Worm (Caenorhabditis elegans): ENCODE data around the gene acs-20.

The acs-20 gene

DNA sequence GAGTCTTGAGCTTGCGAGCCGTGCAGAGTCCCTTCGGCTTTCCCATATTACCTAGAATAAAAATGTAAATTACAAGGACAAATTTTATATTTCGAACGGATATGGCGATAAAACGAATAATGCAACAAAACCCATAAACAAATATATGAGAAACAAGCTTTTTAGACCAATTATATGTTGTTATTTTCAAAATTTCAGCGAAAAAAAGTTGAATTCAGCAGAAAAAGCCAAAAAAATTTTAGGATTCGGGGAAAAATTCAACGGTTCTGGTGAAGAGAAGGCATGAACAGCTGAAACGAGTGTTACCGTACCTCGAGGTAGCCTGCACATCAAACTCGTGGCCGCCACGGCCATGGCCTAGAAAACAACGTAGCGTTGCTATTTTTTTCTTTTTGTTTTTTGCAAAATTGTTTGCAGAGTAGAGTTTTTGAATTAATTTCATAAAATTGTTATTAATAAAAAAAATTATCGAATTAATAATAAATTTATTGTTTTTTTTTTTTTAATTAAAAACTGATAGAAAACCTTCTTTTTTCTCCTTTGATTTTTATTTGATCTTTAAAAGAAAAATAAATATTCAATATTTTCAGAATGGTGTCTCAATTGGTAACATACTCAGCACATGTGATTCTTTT is 7.4 kb downstream of the acs-20 start, which contains the start of the genes rps-23 and dpm-3 (continued):
- TF ChIP-seq hsf-1 (GFP tag; IDR thresholded peaks at IDR 0.05) (peak; percentile 76), hmg-1.2 (GFP tag; IDR thresholded peaks at IDR 0.05) (peak; percentile 79), chd-7 (tag; optimal IDR thresholded peaks at IDR 0.05) (peak; percentile 33), ztf-28 (GFP tag; IDR thresholded peaks at IDR 0.05) (peak; percentile 98), athp-1 (tag; optimal IDR thresholded peaks at IDR 0.05) (peak; percentile 89), unc-130 (GFP tag; optimal IDR thresholded peaks at IDR 0.05) (peak; percentile 97), madf-8 (GFP tag; conservative IDR thresholded peaks at IDR 0.05) (peak; percentile 86), K11D2.4 (GFP tag; IDR thresholded peaks at IDR 0.05) (peak; percentile 88), ZK185.1 (tag; optimal IDR thresholded peaks at IDR 0.05; ENCODE audit: poor library complexity, severe bottlenecking) (peak; percentile 91), C06A6.2 (GFP tag; conservative IDR thresholded peaks at IDR 0.05) (peak; percentile 52), dpl-1 (GFP tag; optimal IDR thresholded peaks at IDR 0.05) (peak; percentile 46), hmg-20 (GFP tag; IDR thresholded peaks at IDR 0.05) (0 out of 2 replicates have a peak, but pooled peaks have one; percentile 59), repo-1 (tag; optimal IDR thresholded peaks at IDR 0.05) (peak; percentile 42), let-607 (tag; optimal IDR thresholded peaks at IDR 0.05) (peak; percentile 55 to 90), snpc-1.3 (tag; optimal IDR thresholded peaks at IDR 0.05; ENCODE audit: insufficient read depth) (peak; percentile 94), dpff-1 (tag; optimal IDR thresholded peaks at IDR 0.05) (no peak), lin-35 (GFP tag; optimal IDR thresholded peaks at IDR 0.05) (peak in 2 of 3 experiments; percentile 18 to 86), atf-7 (tag; optimal IDR thresholded peaks at IDR 0.05) (peak; percentile 56), egl-44 (GFP tag; IDR thresholded peaks at IDR 0.05) (peak; percentile 82), hlh-26 (GFP tag; conservative IDR thresholded peaks at IDR 0.05) (no peak), ceh-79 (tag; optimal IDR thresholded peaks at IDR 0.05) (no peak), sdz-38 (tag; optimal IDR thresholded peaks at IDR 0.05) (no peak), madf-6 (GFP tag; IDR thresholded peaks at IDR 0.05) (peak; percentile 95), nhr-179 (tag; optimal IDR thresholded peaks at IDR 0.05) (no peak), nfya-2 (GFP tag; IDR thresholded peaks at IDR 0.05) (0 out of 2 replicates have a peak, but pooled peaks have one; percentile 73), attf-6 (GFP tag; IDR thresholded peaks at IDR 0.05) (peak; percentile 86), efl-1 (GFP tag; optimal IDR thresholded peaks at IDR 0.05) (peak; percentile 60), Y79H2A.3 (GFP tag; conservative IDR thresholded peaks at IDR 0.05) (peak; percentile 89), bed-1 (GFP tag; IDR thresholded peaks at IDR 0.05) (0 out of 2 replicates have a peak, but pooled peaks have one; percentile 19), cebp-1 (GFP tag; IDR thresholded peaks at IDR 0.05) (peak; percentile 83), cebp-1 (tag; optimal IDR thresholded peaks at IDR 0.05) (peak; percentile 89), ztf-6 (GFP tag; IDR thresholded peaks at IDR 0.05) (peak; percentile 87), him-1 (tag; optimal IDR thresholded peaks at IDR 0.05) (peak; percentile 71), lsl-1 (GFP tag; optimal IDR thresholded peaks at IDR 0.05) (peak; percentile 98), ztf-22 (GFP tag; optimal IDR thresholded peaks at IDR 0.05) (no peak), unc-62 (GFP tag; optimal IDR thresholded peaks at IDR 0.05) (no peak), ceh-27 (GFP tag; optimal IDR thresholded peaks at IDR 0.05) (peak; percentile 97), pha-4 (tag; optimal IDR thresholded peaks at IDR 0.05) (peak; percentile 93), rec-8 (tag; optimal IDR thresholded peaks at IDR 0.05) (peak; percentile 68 to 85), aptf-2 (GFP tag; conservative IDR thresholded peaks at IDR 0.05) (peak; percentile 93), cebp-2 (GFP tag; IDR thresholded peaks at IDR 0.05) (peak; percentile 91; the same call in 1 of the 2 replicates), rcor-1 (GFP tag; IDR thresholded peaks at IDR 0.05) (peak; percentile 90), sptf-2 (GFP tag; optimal IDR thresholded peaks at IDR 0.05) (peak; percentile 40), ets-4 (GFP tag; optimal IDR thresholded peaks at IDR 0.05) (no peak), akir-1 (GFP tag; optimal IDR thresholded peaks at IDR 0.05) (no peak), B0019.2 (GFP tag; conservative IDR thresholded peaks at IDR 0.05) (peak; percentile 96), F57A8.1 (GFP tag; optimal IDR thresholded peaks at IDR 0.05) (no peak)
